Worm (Caenorhabditis elegans): ENCODE data around the gene K02D10.3.

The K02D10.3 gene

ce11 chrIII:8799964-8800795, 28.4 kb upstream of the K02D10.3 start, which contains the start of gene F54F2.6:
TSS of gene F54F2.6 (minus strand) at chrIII:8800701.
- TF ChIP-seq C16A3.4 (tag; optimal IDR thresholded peaks at IDR 0.05) (peak; percentile 73), ztf-4 (tag; optimal IDR thresholded peaks at IDR 0.05) (peak; percentile 89), egl-27 (tag; optimal IDR thresholded peaks at IDR 0.05) (peak; percentile 85 to 94), sptf-1 (tag; optimal IDR thresholded peaks at IDR 0.05) (no peak), fkh-10 (GFP tag; optimal IDR thresholded peaks at IDR 0.05) (peak; percentile 90), fkh-8 (tag; optimal IDR thresholded peaks at IDR 0.05) (peak; percentile 94), snu-23 (GFP tag; optimal IDR thresholded peaks at IDR 0.05) (peak; percentile 90), grh-1 (GFP tag; IDR thresholded peaks at IDR 0.05) (peak; percentile 55; the same call in 1 of the 2 replicates), hlh-4 (tag; optimal IDR thresholded peaks at IDR 0.05) (no peak), aly-2 (tag; optimal IDR thresholded peaks at IDR 0.05) (peak; percentile 74), nhr-47 (tag; optimal IDR thresholded peaks at IDR 0.05) (peak; percentile 94), pag-3 (tag; optimal IDR thresholded peaks at IDR 0.05; ENCODE audit: borderline replicate concordance, insufficient read depth) (no peak), unc-130 (tag; optimal IDR thresholded peaks at IDR 0.05) (peak; percentile 75), nhr-237 (tag; optimal IDR thresholded peaks at IDR 0.05) (no peak), tbx-2 (tag; optimal IDR thresholded peaks at IDR 0.05) (peak; percentile 97), lir-3 (tag; optimal IDR thresholded peaks at IDR 0.05; ENCODE audit: poor library complexity) (peak; percentile 60), nhr-85 (tag) (peak; percentile 97), egl-13 (tag; optimal IDR thresholded peaks at IDR 0.05) (peak; percentile 93), F16B12.6 (tag; optimal IDR thresholded peaks at IDR 0.05) (peak; percentile 8), skn-1 (tag; optimal IDR thresholded peaks at IDR 0.05) (no peak), unc-98 (GFP tag; IDR thresholded peaks at IDR 0.05) (no peak; the same call in 1 of the 2 replicates), nhr-90 (tag; optimal IDR thresholded peaks at IDR 0.05; ENCODE audit: poor library complexity) (peak; percentile 54), ama-1 (optimal IDR thresholded peaks at IDR 0.05) (no peak), nhr-11 (tag; optimal IDR thresholded peaks at IDR 0.05) (peak; percentile 86), jun-1 (tag; optimal IDR thresholded peaks at IDR 0.05) (peak; percentile 80), ceh-88 (GFP tag; IDR thresholded peaks at IDR 0.05) (peak; percentile 73), unc-62 (GFP tag; optimal IDR thresholded peaks at IDR 0.05) (peak; percentile 69), sup-37 (GFP tag; optimal IDR thresholded peaks at IDR 0.05) (peak; percentile 86), hpl-2 (GFP tag; optimal IDR thresholded peaks at IDR 0.05) (no peak), zag-1 (tag; optimal IDR thresholded peaks at IDR 0.05) (peak; percentile 71), lin-14 (GFP tag; optimal IDR thresholded peaks at IDR 0.05) (peak; percentile 100), Y116A8C.19 (tag; optimal IDR thresholded peaks at IDR 0.05; ENCODE audit: borderline replicate concordance) (no peak), mep-1 (tag; optimal IDR thresholded peaks at IDR 0.05) (peak; percentile 95), alr-1 (tag; optimal IDR thresholded peaks at IDR 0.05; ENCODE audit: borderline replicate concordance) (no peak), irx-1 (tag; optimal IDR thresholded peaks at IDR 0.05) (peak; percentile 89), pax-3 (tag; optimal IDR thresholded peaks at IDR 0.05) (peak; percentile 86), sox-4 (tag; optimal IDR thresholded peaks at IDR 0.05) (peak; percentile 59), swsn-7 (tag; optimal IDR thresholded peaks at IDR 0.05) (peak; percentile 94), ztf-11 (tag; optimal IDR thresholded peaks at IDR 0.05) (peak in 1 of 2 experiments; percentile 61), isw-1 (GFP tag; IDR thresholded peaks at IDR 0.05) (peak; percentile 73), blmp-1 (tag; optimal IDR thresholded peaks at IDR 0.05) (peak; percentile 84), C04F5.9 (tag; optimal IDR thresholded peaks at IDR 0.05) (no peak), nhr-76 (tag; optimal IDR thresholded peaks at IDR 0.05) (peak; percentile 32), nhr-12 (tag; optimal IDR thresholded peaks at IDR 0.05) (no peak), lin-35 (GFP tag; optimal IDR thresholded peaks at IDR 0.05) (peak; percentile 61 to 67), nhr-28 (tag; optimal IDR thresholded peaks at IDR 0.05) (no peak), fos-1 (tag; optimal IDR thresholded peaks at IDR 0.05) (peak; percentile 92), ces-1 (GFP tag; optimal IDR thresholded peaks at IDR 0.05) (no peak), mdl-1 (tag; optimal IDR thresholded peaks at IDR 0.05) (peak; percentile 64 to 94), ceh-8 (GFP tag; optimal IDR thresholded peaks at IDR 0.05) (peak; percentile 67), xbp-1 (tag; optimal IDR thresholded peaks at IDR 0.05) (peak; percentile 83)
